Worm (Caenorhabditis elegans) whole organism, young adult: ENCODE data around the gene F58G6.7.

ENCODE experiments used
- B0035.1 ChIP-seq: sonication (generic microtip); optimal IDR thresholded peaks from 2 replicates; lab custom pipeline; 2016; ENCODE audit warnings: missing genetic modification characterization, mild to moderate bottlenecking, missing compliant biosample characterization, missing genotype, missing genetic modification reagents
- C17E4.6 ChIP-seq: fragments of 200-800 bp; sonication (Bioruptor generic); IDR thresholded peaks from 2 replicates; pipeline ENCODE4 v1.3.6; 2022; ENCODE audit warnings: missing genetic modification reagents, missing genetic modification characterization, missing compliant biosample characterization
- Y67H2A.10 ChIP-seq: fragments of 200-800 bp; sonication (Bioruptor generic); conservative IDR thresholded peaks from 2 replicates; pipeline ENCODE4 v1.3.6; 2022; ENCODE audit warnings: missing genetic modification reagents, missing genetic modification characterization, missing compliant biosample characterization
- attf-5 ChIP-seq: fragments of 200-800 bp; sonication (Bioruptor generic); optimal IDR thresholded peaks from 2 replicates; lab custom pipeline; 2018; ENCODE audit warnings: mild to moderate bottlenecking, missing genetic modification characterization, missing compliant biosample characterization
- attf-6 ChIP-seq: fragments of 200-800 bp; sonication (Bioruptor generic); IDR thresholded peaks from 2 replicates; pipeline ENCODE4 v1.3.6; 2022; ENCODE audit warnings: missing genetic modification reagents, missing genetic modification characterization, missing compliant biosample characterization
- bed-1 ChIP-seq: fragments of 200-800 bp; sonication (Bioruptor generic); IDR thresholded peaks from 2 replicates; pipeline ENCODE4 v1.3.6; 2022; ENCODE audit warnings: missing genetic modification reagents, missing genetic modification characterization, missing compliant biosample characterization
- ceh-27 ChIP-seq: fragments of 200-800 bp; sonication (Bioruptor generic); optimal IDR thresholded peaks from 2 replicates; lab custom pipeline; 2018; ENCODE audit warnings: mild to moderate bottlenecking, missing genetic modification characterization, moderate library complexity, missing compliant biosample characterization
- efl-1 ChIP-seq: fragments of 150-350 bp; optimal IDR thresholded peaks from 2 replicates; lab custom pipeline; 2014; ENCODE audit warnings: missing biosample characterization, missing genetic modification reagents, missing genetic modification characterization
- madf-10 ChIP-seq: sonication (generic microtip); optimal IDR thresholded peaks from 2 replicates; lab custom pipeline; 2016; ENCODE audit warnings: mild to moderate bottlenecking, missing genetic modification characterization, missing compliant biosample characterization
- mel-28 ChIP-seq: sonication (generic microtip); optimal IDR thresholded peaks from 2 replicates; lab custom pipeline; 2016; ENCODE audit warnings: borderline replicate concordance, mild to moderate bottlenecking, missing genetic modification characterization, missing compliant biosample characterization
- rec-8 ChIP-seq, 2 experiments: sonication (generic microtip); optimal IDR thresholded peaks; 2 replicates each; lab custom pipeline; 2016; ENCODE audit warnings: mild to moderate bottlenecking in 2 of 2, missing genetic modification characterization in 2 of 2, missing genetic modification reagents in 2 of 2, missing genotype in 2 of 2, missing biosample characterization in 1 of 2, missing compliant biosample characterization in 1 of 2, moderate library complexity in 1 of 2
- snpc-4 ChIP-seq, 5 experiments: fragments of 150-350 bp in 1 of 5; sonication (generic microtip) in 4 of 5; optimal IDR thresholded peaks; 2 replicates each; lab custom pipeline; 2014 to 2018; ENCODE audit warnings: missing genetic modification characterization in 5 of 5, missing biosample characterization in 3 of 5, antibody characterized with exemption in 2 of 5, mild to moderate bottlenecking in 2 of 5, missing compliant biosample characterization in 2 of 5, missing genotype in 2 of 5, moderate library complexity in 2 of 5, missing genetic modification reagents in 1 of 5
- tbx-9 ChIP-seq: sonication (generic microtip); optimal IDR thresholded peaks from 2 replicates; lab custom pipeline; 2016; ENCODE audit warnings: borderline replicate concordance, missing genetic modification characterization, inconsistent platforms, missing compliant biosample characterization

- no peak for TF ChIP-seq ceh-27
- TF ChIP-seq attf-5 (GFP tag; lab: Kevin White, UChicago), result no peak
- TF ChIP-seq tbx-9 (tag; lab: Kevin White, UChicago), result no peak
- TF ChIP-seq mel-28 (tag; lab: Kevin White, UChicago), result no peak
- TF ChIP-seq madf-10 (tag; lab: Kevin White, UChicago), result no peak
- TF ChIP-seq C17E4.6, result no peak
- no peak for TF ChIP-seq B0035.1 (tag; lab: Kevin White, UChicago)
- no peak for TF ChIP-seq attf-6 (GFP tag; lab: Robert Waterston, UW)
- TF ChIP-seq Y67H2A.10 (GFP tag; lab: Robert Waterston, UW), result no peak
- no peak for TF ChIP-seq snpc-4 (GFP tag; optimal IDR thresholded peaks at IDR 0.05; lab: Kevin White, UChicago)
- TF ChIP-seq snpc-4 (tag; optimal IDR thresholded peaks at IDR 0.05; lab: Kevin White, UChicago), result no peak
- no peak for TF ChIP-seq bed-1
- TF ChIP-seq rec-8 (tag; optimal IDR thresholded peaks at IDR 0.05; lab: Kevin White, UChicago), result no peak
- TF ChIP-seq efl-1 (GFP tag; lab: Kevin White, UChicago), result no peak
Observed at ce11 chrIV:9657753-9658152, 3.6 kb downstream of the F58G6.7 start, which contains the start of gene acc-1.
